Worm (Caenorhabditis elegans): ENCODE data around the gene Y55B1BR.6.

DNA sequence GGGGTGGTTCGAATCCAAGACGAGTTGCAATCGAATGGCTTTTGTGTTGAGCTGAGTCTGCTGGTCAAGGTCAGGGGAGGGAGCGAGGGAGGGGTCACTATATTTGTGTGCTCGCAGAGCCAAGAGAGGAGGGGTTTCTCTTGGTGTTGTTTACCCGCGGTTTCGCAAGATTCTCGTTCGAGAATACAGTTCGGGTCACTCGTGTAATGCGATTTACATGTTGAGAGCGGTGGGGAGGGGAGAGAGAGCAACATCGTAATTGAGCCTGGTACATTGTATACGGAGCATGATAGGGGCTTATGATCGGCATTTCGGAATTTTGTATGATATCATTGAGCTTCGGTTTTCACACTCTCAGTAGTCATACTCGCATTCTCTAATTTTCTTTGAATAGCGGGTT is 48.5 kb upstream of the Y55B1BR.6 start, which contains the start of gene F30H5.3:
- no peak for TF ChIP-seq hlh-30 (tag; optimal IDR thresholded peaks at IDR 0.05; ENCODE audit: insufficient read depth)
- no peak for TF ChIP-seq ama-1 (optimal IDR thresholded peaks at IDR 0.05)
- TF ChIP-seq fkh-10 (GFP tag; optimal IDR thresholded peaks at IDR 0.05) = no peak
- no peak for TF ChIP-seq ceh-20 (GFP tag; IDR thresholded peaks at IDR 0.05)
- no peak for TF ChIP-seq fos-1 (tag; optimal IDR thresholded peaks at IDR 0.05)
- TF ChIP-seq nhr-77 (tag; optimal IDR thresholded peaks at IDR 0.05) = no peak
- no peak for TF ChIP-seq pqm-1 (tag; optimal IDR thresholded peaks at IDR 0.05)
- no peak for TF ChIP-seq pha-4 (GFP tag; IDR thresholded peaks at IDR 0.05)
- no peak for TF ChIP-seq pha-4 (tag; optimal IDR thresholded peaks at IDR 0.05)
- no peak for TF ChIP-seq daf-16 (GFP tag; optimal IDR thresholded peaks at IDR 0.05)
- TF ChIP-seq daf-16 (tag; optimal IDR thresholded peaks at IDR 0.05) = no peak
- TF ChIP-seq mep-1 (tag; optimal IDR thresholded peaks at IDR 0.05) = no peak

Data from whole organism, L4 larva.